Worm (Caenorhabditis elegans): ENCODE results near the gene asb-2.

asb-2 gene

ce11 chrX:4488807-4489336 is 19.3 kb downstream of the asb-2 start, which contains the start of gene ncr-1:
ncr-1 (minus strand) TSS chrX:4488857.
- no peak for TF ChIP-seq ets-7 (tag; optimal IDR thresholded peaks at IDR 0.05)
- TF ChIP-seq ama-1 (optimal IDR thresholded peaks at IDR 0.05) = no peak

DNA sequence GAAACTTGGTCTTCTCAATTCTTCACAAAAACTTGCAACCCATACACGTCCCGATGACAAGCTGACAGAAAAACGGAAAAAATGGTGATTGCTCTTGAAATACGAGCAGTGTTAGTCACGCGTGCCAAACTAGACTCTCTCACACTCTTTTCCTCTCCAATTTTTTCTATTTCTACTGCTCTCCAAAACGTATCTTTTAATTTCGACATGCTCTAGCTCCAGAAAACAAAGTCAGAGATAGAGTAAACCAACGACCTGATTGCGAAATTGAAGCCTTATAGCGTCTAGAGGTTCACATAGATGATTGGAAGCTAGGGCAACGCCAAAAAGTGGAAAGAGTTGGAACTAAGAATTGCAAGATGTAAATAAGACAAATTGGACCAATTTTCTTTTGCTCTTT is 20.8 kb downstream of the asb-2 start:
- TF ChIP-seq F13C5.2 (tag; optimal IDR thresholded peaks at IDR 0.05) = no peak

DNA sequence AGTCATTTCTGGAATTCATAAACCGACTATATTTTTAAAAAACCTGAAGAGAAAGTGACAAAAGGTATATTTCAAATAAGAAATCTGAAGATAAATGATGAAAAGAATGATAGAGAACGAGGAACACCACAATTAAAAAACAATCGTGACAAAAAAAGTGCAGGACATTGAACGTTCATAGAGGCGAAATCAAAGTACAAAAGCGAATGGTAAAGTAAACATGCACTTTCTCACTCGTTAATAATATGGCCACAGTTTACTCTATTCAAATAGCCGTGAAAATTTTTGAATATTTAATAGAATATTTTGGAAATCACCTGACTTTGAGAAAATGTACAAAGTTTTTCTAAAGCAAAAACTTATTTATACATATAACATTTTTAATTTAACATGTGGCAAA is 22.6 kb downstream of the asb-2 start, which contains the start of gene F46H6.5:
Gene F46H6.5, minus strand, starts transcription at position 10 of the 400 bp plus-strand sequence.
- TF ChIP-seq tbx-37 (GFP tag; conservative IDR thresholded peaks at IDR 0.05) = no peak
- no peak for TF ChIP-seq hnd-1 (tag; optimal IDR thresholded peaks at IDR 0.05)
- no peak for TF ChIP-seq ceh-36 (tag; optimal IDR thresholded peaks at IDR 0.05)
- TF ChIP-seq F13C5.2 (tag; optimal IDR thresholded peaks at IDR 0.05) = no peak
- TF ChIP-seq tbx-11 (GFP tag; IDR thresholded peaks at IDR 0.05) = no peak
- TF ChIP-seq aly-1 (tag; optimal IDR thresholded peaks at IDR 0.05) = no peak

DNA sequence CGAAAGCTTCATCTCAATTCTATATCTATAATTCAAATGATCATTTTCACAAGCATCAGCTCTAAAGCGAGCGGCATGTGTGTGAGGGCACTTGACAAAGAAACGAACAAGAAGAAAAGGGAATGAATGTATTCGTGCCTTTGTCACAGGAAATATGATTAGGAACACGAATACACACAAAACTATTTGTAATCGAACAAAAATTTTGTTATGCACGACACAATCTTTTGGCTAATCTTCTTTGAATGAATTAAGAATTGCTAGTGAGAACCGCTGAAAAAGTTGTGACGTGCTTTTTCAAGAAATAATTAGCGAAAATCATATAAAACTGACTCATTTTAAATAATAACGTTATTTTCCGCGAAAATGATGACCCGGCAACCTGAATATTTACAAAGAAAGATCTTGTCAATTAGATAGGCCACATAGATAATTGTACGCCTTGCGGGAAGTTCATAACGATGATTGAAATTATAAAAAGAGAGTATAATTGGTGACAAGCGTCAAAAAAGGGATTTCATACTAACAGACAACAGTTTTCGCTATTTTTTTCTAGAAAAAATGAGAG is 24.0 kb downstream of the asb-2 start:
- TF ChIP-seq scrt-1 (GFP tag; IDR thresholded peaks at IDR 0.05) = no peak
- no peak for TF ChIP-seq pes-1 (GFP tag; IDR thresholded peaks at IDR 0.05)
- TF ChIP-seq aly-1 (tag; optimal IDR thresholded peaks at IDR 0.05) = no peak

- TF ChIP-seq ets-7 (tag; optimal IDR thresholded peaks at IDR 0.05) = no peak
Observed at ce11 chrX:4495814-4496567, 26.4 kb downstream of the asb-2 start.

DNA sequence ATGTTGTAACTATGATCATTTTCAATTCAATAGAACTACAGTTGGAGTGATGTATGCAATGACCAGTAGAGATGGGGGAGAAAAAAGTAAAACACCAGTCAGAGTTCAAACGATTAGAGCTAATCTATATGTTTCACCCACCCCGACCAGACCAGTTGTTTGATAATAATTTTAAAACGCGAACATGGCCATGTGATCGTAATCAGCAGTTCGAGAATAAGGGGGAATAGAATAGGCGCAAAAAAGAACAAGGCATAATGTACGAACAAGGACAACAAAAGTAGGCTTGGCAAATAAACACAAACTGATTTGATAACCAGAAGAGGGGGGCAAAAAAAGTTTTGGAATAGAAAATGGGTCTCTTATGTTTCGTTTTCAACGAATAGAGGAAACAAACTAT is 28.5 kb downstream of the asb-2 start:
- TF ChIP-seq tra-4 (tag; optimal IDR thresholded peaks at IDR 0.05) (no peak), tbx-11 (GFP tag; IDR thresholded peaks at IDR 0.05) (no peak), sea-1 (GFP tag; conservative IDR thresholded peaks at IDR 0.05) (no peak), pes-1 (GFP tag; IDR thresholded peaks at IDR 0.05) (no peak), hmbx-1 (tag; optimal IDR thresholded peaks at IDR 0.05) (no peak), hmg-4 (GFP tag; optimal IDR thresholded peaks at IDR 0.05) (no peak), hnd-1 (tag; optimal IDR thresholded peaks at IDR 0.05) (no peak), scrt-1 (GFP tag; IDR thresholded peaks at IDR 0.05) (no peak), ceh-13 (GFP tag; optimal IDR thresholded peaks at IDR 0.05) (no peak), B0310.2 (tag; optimal IDR thresholded peaks at IDR 0.05) (no peak), tbx-37 (GFP tag; conservative IDR thresholded peaks at IDR 0.05) (no peak), flt-1 (GFP tag; IDR thresholded peaks at IDR 0.05) (no peak), ceh-36 (tag; optimal IDR thresholded peaks at IDR 0.05) (no peak), aly-1 (tag; optimal IDR thresholded peaks at IDR 0.05) (no peak), F13C5.2 (tag; optimal IDR thresholded peaks at IDR 0.05) (no peak), ama-1 (optimal IDR thresholded peaks at IDR 0.05) (no peak), ets-7 (tag; optimal IDR thresholded peaks at IDR 0.05) (no peak)

DNA sequence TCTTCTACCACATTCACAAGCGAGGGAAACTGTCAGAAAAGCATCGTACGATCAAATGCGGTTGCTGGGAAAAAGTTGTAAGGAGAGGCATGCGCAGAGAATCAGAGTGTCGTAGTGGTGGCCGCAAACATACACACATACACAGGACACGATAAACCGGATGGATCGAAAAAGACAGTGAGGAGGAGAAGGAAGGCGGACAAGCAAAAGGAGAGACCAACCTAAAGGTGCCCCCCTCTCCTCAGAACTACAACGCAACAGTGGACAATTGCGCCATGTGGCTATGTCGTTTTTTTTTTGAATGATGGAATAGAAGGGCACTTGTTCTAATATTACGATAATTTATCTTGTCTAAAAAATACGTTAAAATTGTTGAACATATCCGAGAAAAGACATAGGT is 28.9 kb downstream of the asb-2 start:
- TF ChIP-seq ets-7 (tag; optimal IDR thresholded peaks at IDR 0.05) (no peak), tbx-37 (GFP tag; conservative IDR thresholded peaks at IDR 0.05) (no peak), hmg-4 (GFP tag; optimal IDR thresholded peaks at IDR 0.05) (peak; percentile 77), tbx-11 (GFP tag; IDR thresholded peaks at IDR 0.05) (no peak)

- no peak for TF ChIP-seq tbx-37 (GFP tag; conservative IDR thresholded peaks at IDR 0.05)
- TF ChIP-seq pes-1 (GFP tag; IDR thresholded peaks at IDR 0.05) = no peak
- TF ChIP-seq ama-1 (optimal IDR thresholded peaks at IDR 0.05) = no peak
- TF ChIP-seq ceh-13 (GFP tag; optimal IDR thresholded peaks at IDR 0.05) = no peak
- TF ChIP-seq sea-1 (GFP tag; conservative IDR thresholded peaks at IDR 0.05) = no peak
- no peak for TF ChIP-seq B0310.2 (tag; optimal IDR thresholded peaks at IDR 0.05)
Observed at ce11 chrX:4500499-4500898, 30.9 kb downstream of the asb-2 start.

DNA sequence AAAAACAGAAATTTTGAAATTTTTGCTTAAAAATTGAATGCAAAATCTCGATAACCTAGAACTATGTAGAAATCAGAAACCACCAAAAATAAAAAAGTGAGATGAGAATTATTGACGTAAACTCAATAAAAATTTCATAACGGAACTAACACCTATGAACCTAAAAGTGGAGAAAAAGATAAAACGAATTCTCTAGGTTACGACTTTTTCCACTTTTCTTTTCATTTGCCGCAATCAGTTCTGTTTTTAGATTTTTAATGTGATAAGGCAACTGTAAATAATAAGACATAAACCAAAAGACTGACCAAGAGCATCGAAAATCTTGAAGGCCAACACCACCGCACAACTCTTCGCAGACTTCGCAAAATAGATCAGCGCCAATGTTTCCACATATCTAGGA is 32.5 kb downstream of the asb-2 start:
- TF ChIP-seq hmg-4 (GFP tag; optimal IDR thresholded peaks at IDR 0.05) (no peak), ets-7 (tag; optimal IDR thresholded peaks at IDR 0.05) (no peak), F13C5.2 (tag; optimal IDR thresholded peaks at IDR 0.05) (no peak), scrt-1 (GFP tag; IDR thresholded peaks at IDR 0.05) (no peak), pes-1 (GFP tag; IDR thresholded peaks at IDR 0.05) (no peak), B0310.2 (tag; optimal IDR thresholded peaks at IDR 0.05) (no peak), ceh-36 (tag; optimal IDR thresholded peaks at IDR 0.05) (no peak), ama-1 (optimal IDR thresholded peaks at IDR 0.05) (no peak), aly-1 (tag; optimal IDR thresholded peaks at IDR 0.05) (no peak), hnd-1 (tag; optimal IDR thresholded peaks at IDR 0.05) (no peak), tbx-37 (GFP tag; conservative IDR thresholded peaks at IDR 0.05) (no peak), tbx-11 (GFP tag; IDR thresholded peaks at IDR 0.05) (no peak), flt-1 (GFP tag; IDR thresholded peaks at IDR 0.05) (no peak)
